Worm (Caenorhabditis elegans): ENCODE data around the gene cki-2.

- TF ChIP-seq fos-1 (tag; optimal IDR thresholded peaks at IDR 0.05) (peak; percentile 2), nhr-23 (tag; optimal IDR thresholded peaks at IDR 0.05) (no peak), dmd-4 (tag; optimal IDR thresholded peaks at IDR 0.05) (no peak)
These were observed 41.2 kb downstream of the cki-2 start, which contains the start of the genes cec-3 and T09A5.15 for ce11 chrII:7857485-7858010.
